Worm (Caenorhabditis elegans) whole organism, L1 larva: ENCODE data around the gene Y37E11AM.3.

Experiments used
- nhr-77 ChIP-seq: fragments of 150-350 bp; optimal IDR thresholded peaks from 2 replicates; lab custom pipeline; 2014; ENCODE audit warnings: missing biosample characterization, missing genetic modification characterization
- sox-4 ChIP-seq: sonication (generic microtip); optimal IDR thresholded peaks from 2 replicates; lab custom pipeline; 2016; ENCODE audit warnings: missing genetic modification characterization, missing compliant biosample characterization

DNA sequence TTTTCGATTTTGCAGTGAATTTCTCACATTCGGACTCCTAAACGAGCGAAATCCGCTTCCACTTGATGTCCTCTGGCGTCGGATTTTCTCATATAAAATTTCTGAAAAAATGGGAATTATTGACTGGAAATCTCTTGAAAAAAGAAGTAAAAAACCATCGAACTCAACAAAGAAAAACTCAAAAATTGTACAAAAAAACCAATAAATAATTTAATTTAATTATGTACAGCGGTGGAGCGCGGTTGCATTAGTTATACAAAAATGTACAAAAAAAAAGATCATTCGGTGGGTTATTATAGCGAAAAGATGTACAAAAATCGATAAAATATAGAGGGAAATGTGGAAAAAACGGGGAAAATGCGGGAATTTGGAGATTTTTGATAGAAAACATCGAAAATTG is 3.7 kb upstream of the Y37E11AM.3 start, which contains the start of gene Y37E11AM.4:
- TF ChIP-seq nhr-77 (tag; lab: Kevin White, UChicago) (no peak), sox-4 (tag; lab: Kevin White, UChicago) (no peak)
